Fruit fly (Drosophila melanogaster) whole organism, embryonic: ENCODE results near the gene CG33483.

ENCODE experiments used
- CG16779 ChIP-seq: fragments of 200-800 bp; sonication (Bioruptor generic); IDR thresholded peaks from 2 replicates; pipeline ENCODE4 v1.3.6; 2022; ENCODE audit warnings: missing biosample characterization, missing genetic modification characterization
- CG17359 ChIP-seq: fragments of 200-800 bp; sonication (Bioruptor generic); optimal IDR thresholded peaks from 3 replicates; lab custom pipeline; 2018; ENCODE audit warnings: missing biosample characterization, mild to moderate bottlenecking, missing genetic modification characterization, moderate library complexity
- CG4820 ChIP-seq: fragments of 200-800 bp; sonication (Bioruptor generic); optimal IDR thresholded peaks from 3 replicates; lab custom pipeline; 2016; ENCODE audit warnings: missing biosample characterization, missing genetic modification characterization
- CG5245 ChIP-seq: fragments of 200-800 bp; sonication (Bioruptor generic); optimal IDR thresholded peaks from 3 replicates; lab custom pipeline; 2016; ENCODE audit warnings: missing biosample characterization, missing genetic modification characterization
- CG9797 ChIP-seq: fragments of 200-800 bp; sonication (Bioruptor generic); optimal IDR thresholded peaks from 3 replicates; lab custom pipeline; 2018; ENCODE audit warnings: missing biosample characterization, mild to moderate bottlenecking, missing genetic modification characterization
- D19A ChIP-seq: fragments of 200-800 bp; optimal IDR thresholded peaks from 3 replicates; lab custom pipeline; 2019; ENCODE audit warnings: missing biosample characterization, mild to moderate bottlenecking, missing genetic modification characterization, moderate library complexity
- Rx ChIP-seq: fragments of 200-800 bp; sonication (Bioruptor generic); IDR thresholded peaks from 2 replicates; pipeline ENCODE4 v1.3.6; 2022; ENCODE audit warnings: missing biosample characterization, missing genetic modification characterization
- Xrp1 ChIP-seq: fragments of 200-800 bp; sonication (Bioruptor generic); IDR thresholded peaks from 2 replicates; pipeline ENCODE4 v1.3.6; 2022; ENCODE audit warnings: missing biosample characterization, missing genetic modification characterization
- btn ChIP-seq: fragments of 200-800 bp; sonication (Bioruptor generic); optimal IDR thresholded peaks from 2 replicates; lab custom pipeline; 2016; ENCODE audit warnings: missing biosample characterization, missing genetic modification characterization
- knrl ChIP-seq: fragments of 200-800 bp; sonication (Bioruptor generic); IDR thresholded peaks from 3 replicates; pipeline ENCODE4 v1.3.6; 2022; ENCODE audit warnings: missing biosample characterization, missing genetic modification characterization; ENCODE audit not compliant: partially characterized antibody
- lola ChIP-seq, 3 experiments: fragments of >200 bp in 2 of 3; fragments of 200-800 bp in 1 of 3; sonication (Bioruptor generic) in 1 of 3; optimal IDR thresholded peaks; 2 replicates each; lab custom pipeline; 2017 to 2019; ENCODE audit warnings: missing biosample characterization in 3 of 3, missing genetic modification characterization in 3 of 3, mild to moderate bottlenecking in 1 of 3, moderate library complexity in 1 of 3

dm6 chr3R:30851843-30852365 lies 50.1 kb downstream of the CG33483 start, which contains the start of gene tll:
- no peak for TF ChIP-seq CG5245 (GFP tag; lab: Kevin White, UChicago)
- TF ChIP-seq knrl (GFP tag; lab: Robert Waterston, UW), result no peak
- TF ChIP-seq CG4820 (GFP tag; lab: Kevin White, UChicago), result no peak
- TF ChIP-seq CG17359 (tag; lab: Kevin White, UChicago), result no peak
- no peak for TF ChIP-seq Xrp1 (GFP tag; lab: Robert Waterston, UW)
- TF ChIP-seq Rx (GFP tag; lab: Robert Waterston, UW), result no peak
- no peak for TF ChIP-seq CG9797
- TF ChIP-seq lola (GFP tag; optimal IDR thresholded peaks at IDR 0.05; lab: Kevin White, UChicago), result no peak
- no peak for TF ChIP-seq CG16779 (GFP tag; lab: Robert Waterston, UW)
- no peak for TF ChIP-seq D19A
- TF ChIP-seq btn, result no peak
